Worm (Caenorhabditis elegans) whole organism, mixed stage, embryonic: ENCODE results near the gene F46C5.9.

Source experiments
- M03D4.4 ChIP-seq: sonication (generic microtip); optimal IDR thresholded peaks from 2 replicates; lab custom pipeline; 2017; ENCODE audit warnings: mild to moderate bottlenecking, missing genetic modification characterization, missing compliant biosample characterization
- bed-3 ChIP-seq: fragments of 200-800 bp; sonication (Bioruptor generic); optimal IDR thresholded peaks from 3 replicates; lab custom pipeline; 2018; ENCODE audit warnings: mild to moderate bottlenecking, missing genetic modification characterization, moderate library complexity, missing compliant biosample characterization
- blmp-1 ChIP-seq: fragments of 150-350 bp; optimal IDR thresholded peaks from 2 replicates; lab custom pipeline; 2014; ENCODE audit warnings: missing biosample characterization, missing genetic modification characterization
- ceh-39 ChIP-seq: fragments of 150-350 bp; optimal IDR thresholded peaks from 2 replicates; lab custom pipeline; 2014; ENCODE audit warnings: missing biosample characterization, missing genetic modification characterization
- ceh-43 ChIP-seq: fragments of 200-800 bp; sonication (Bioruptor generic); optimal IDR thresholded peaks from 2 replicates; lab custom pipeline; 2018; ENCODE audit warnings: mild to moderate bottlenecking, missing genetic modification characterization, moderate library complexity, missing compliant biosample characterization
- ceh-83 ChIP-seq: fragments of 200-800 bp; sonication (Bioruptor generic); optimal IDR thresholded peaks from 2 replicates; lab custom pipeline; 2018; ENCODE audit warnings: mild to moderate bottlenecking, missing genetic modification characterization, missing compliant biosample characterization
- ces-1 ChIP-seq: fragments of 150-350 bp; optimal IDR thresholded peaks from 2 replicates; lab custom pipeline; 2014; ENCODE audit warnings: missing biosample characterization, missing genetic modification reagents, missing genetic modification characterization
- cnd-1 ChIP-seq: fragments of 200-800 bp; sonication (Bioruptor generic); optimal IDR thresholded peaks from 2 replicates; lab custom pipeline; 2018; ENCODE audit warnings: mild to moderate bottlenecking, missing genetic modification characterization, missing compliant biosample characterization
- drap-1 ChIP-seq: fragments of 200-800 bp; sonication (Bioruptor generic); optimal IDR thresholded peaks from 3 replicates; lab custom pipeline; 2018; ENCODE audit warnings: mild to moderate bottlenecking, missing genetic modification characterization, missing compliant biosample characterization
- elt-1 ChIP-seq: sonication (generic microtip); optimal IDR thresholded peaks from 2 replicates; lab custom pipeline; 2017; ENCODE audit warnings: missing genetic modification characterization, mild to moderate bottlenecking, missing compliant biosample characterization, antibody characterized with exemption, moderate library complexity, borderline replicate concordance; ENCODE audit not compliant: insufficient read depth
- elt-3 ChIP-seq: fragments of 150-350 bp; optimal IDR thresholded peaks from 2 replicates; lab custom pipeline; 2014; ENCODE audit warnings: missing biosample characterization, missing genetic modification characterization
- flh-1 ChIP-seq: fragments of 200-800 bp; sonication (Bioruptor generic); optimal IDR thresholded peaks from 2 replicates; lab custom pipeline; 2018; ENCODE audit warnings: mild to moderate bottlenecking, missing genetic modification characterization, moderate library complexity, missing compliant biosample characterization
- ham-2 ChIP-seq: fragments of 200-800 bp; sonication (Bioruptor generic); optimal IDR thresholded peaks from 2 replicates; lab custom pipeline; 2018; ENCODE audit warnings: mild to moderate bottlenecking, missing genetic modification characterization, missing compliant biosample characterization
- hlh-1 ChIP-seq: fragments of 150-350 bp; optimal IDR thresholded peaks from 2 replicates; lab custom pipeline; 2014; ENCODE audit warnings: missing biosample characterization, missing genetic modification reagents, missing genetic modification characterization
- lin-13 ChIP-seq: fragments of 150-350 bp; optimal IDR thresholded peaks from 2 replicates; lab custom pipeline; 2014; ENCODE audit warnings: missing biosample characterization, missing genetic modification characterization
- lin-32 ChIP-seq: fragments of 200-800 bp; sonication (Bioruptor generic); optimal IDR thresholded peaks from 2 replicates; lab custom pipeline; 2018; ENCODE audit warnings: mild to moderate bottlenecking, missing genetic modification characterization, missing compliant biosample characterization
- lsy-2 ChIP-seq: fragments of 150-350 bp; optimal IDR thresholded peaks from 2 replicates; lab custom pipeline; 2014; ENCODE audit warnings: missing biosample characterization, missing genetic modification characterization
- mab-5 ChIP-seq: fragments of 150-350 bp; optimal IDR thresholded peaks from 2 replicates; lab custom pipeline; 2014; ENCODE audit warnings: missing biosample characterization, missing genetic modification characterization
- mep-1 ChIP-seq: fragments of 150-350 bp; optimal IDR thresholded peaks from 2 replicates; lab custom pipeline; 2017; ENCODE audit warnings: missing biosample characterization, missing genetic modification reagents, missing genetic modification characterization, inconsistent platforms
- mls-2 ChIP-seq: sonication (generic microtip); optimal IDR thresholded peaks from 2 replicates; lab custom pipeline; 2016; ENCODE audit warnings: mild to moderate bottlenecking, missing genetic modification characterization, moderate library complexity, missing compliant biosample characterization
- nhr-12 ChIP-seq: fragments of 150-350 bp; optimal IDR thresholded peaks from 2 replicates; lab custom pipeline; 2014; ENCODE audit warnings: missing biosample characterization, missing genetic modification characterization
- nhr-2 ChIP-seq: fragments of 150-350 bp; optimal IDR thresholded peaks from 2 replicates; lab custom pipeline; 2014; ENCODE audit warnings: missing biosample characterization, missing genetic modification characterization
- nhr-237 ChIP-seq: fragments of 150-350 bp; optimal IDR thresholded peaks from 2 replicates; lab custom pipeline; 2014; ENCODE audit warnings: missing biosample characterization, missing genetic modification characterization
- nhr-28 ChIP-seq: fragments of 150-350 bp; optimal IDR thresholded peaks from 2 replicates; lab custom pipeline; 2014; ENCODE audit warnings: missing biosample characterization, missing genetic modification characterization
- nhr-76 ChIP-seq: sonication (generic microtip); optimal IDR thresholded peaks from 2 replicates; lab custom pipeline; 2017; ENCODE audit warnings: missing biosample characterization, missing genetic modification characterization
- pha-4 ChIP-seq: fragments of 150-350 bp; optimal IDR thresholded peaks from 2 replicates; lab custom pipeline; 2018; ENCODE audit warnings: missing biosample characterization, missing genetic modification reagents, missing genetic modification characterization
- sem-2 ChIP-seq: fragments of 200-800 bp; sonication (Bioruptor generic); optimal IDR thresholded peaks from 2 replicates; lab custom pipeline; 2018; ENCODE audit warnings: mild to moderate bottlenecking, missing genetic modification characterization, missing compliant biosample characterization
- snpc-4 ChIP-seq: fragments of 150-350 bp; optimal IDR thresholded peaks from 2 replicates; lab custom pipeline; 2014; ENCODE audit warnings: missing biosample characterization, missing genetic modification characterization
- sptf-1 ChIP-seq: sonication (generic microtip); optimal IDR thresholded peaks from 2 replicates; lab custom pipeline; 2017; ENCODE audit warnings: mild to moderate bottlenecking, missing genetic modification characterization, moderate library complexity, missing compliant biosample characterization
- tbx-8 ChIP-seq: fragments of 200-800 bp; sonication (Bioruptor generic); optimal IDR thresholded peaks from 2 replicates; lab custom pipeline; 2018; ENCODE audit warnings: mild to moderate bottlenecking, missing genetic modification characterization, moderate library complexity, missing compliant biosample characterization
- unc-120 ChIP-seq: sonication (generic microtip); optimal IDR thresholded peaks from 2 replicates; lab custom pipeline; 2017; ENCODE audit warnings: missing genetic modification characterization, missing compliant biosample characterization; ENCODE audit not compliant: poor library complexity, severe bottlenecking
- unc-39 ChIP-seq: fragments of 150-350 bp; optimal IDR thresholded peaks from 2 replicates; lab custom pipeline; 2014; ENCODE audit warnings: missing biosample characterization, missing genetic modification characterization
- unc-62 ChIP-seq: fragments of 150-350 bp; optimal IDR thresholded peaks from 2 replicates; lab custom pipeline; 2014; ENCODE audit warnings: missing biosample characterization, missing genetic modification reagents, missing genetic modification characterization
- zip-8 ChIP-seq: fragments of 150-350 bp; optimal IDR thresholded peaks from 2 replicates; lab custom pipeline; 2014; ENCODE audit warnings: missing biosample characterization, missing genetic modification characterization
- ztf-11 ChIP-seq: fragments of 150-350 bp; optimal IDR thresholded peaks from 2 replicates; lab custom pipeline; 2014; ENCODE audit warnings: missing biosample characterization, missing genetic modification characterization

F46C5.9 gene

DNA sequence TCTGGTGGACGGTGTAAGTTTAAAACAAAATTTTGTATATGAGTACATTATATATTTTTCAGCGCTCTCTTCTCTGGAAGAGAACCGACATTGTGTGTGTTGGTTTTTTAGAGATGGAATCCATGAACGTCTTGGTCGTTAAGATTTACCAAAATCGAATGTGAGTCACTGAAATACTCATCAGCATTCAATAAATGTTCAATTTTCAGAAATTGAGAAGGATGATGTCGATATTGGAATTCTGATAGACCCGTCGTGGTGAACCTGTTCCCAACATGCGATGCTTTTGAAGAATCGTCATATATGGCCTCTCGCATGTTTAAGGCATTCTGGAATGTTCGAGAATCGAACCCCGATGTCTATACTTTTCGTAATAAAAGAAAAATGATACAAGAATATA lies 21.8 kb downstream of the F46C5.9 start:
- no peak for TF ChIP-seq flh-1 (GFP tag; lab: Kevin White, UChicago)
- TF ChIP-seq lin-13 (tag; lab: Kevin White, UChicago), result no peak
- no peak for TF ChIP-seq zip-8 (tag; lab: Kevin White, UChicago)
- no peak for TF ChIP-seq ceh-43 (GFP tag; lab: Kevin White, UChicago)
- TF ChIP-seq nhr-2, result no peak
- no peak for TF ChIP-seq unc-62 (GFP tag; lab: Kevin White, UChicago)
- TF ChIP-seq pha-4 (tag; lab: Kevin White, UChicago), result no peak

- TF ChIP-seq ceh-83 (GFP tag; lab: Kevin White, UChicago) (no peak), elt-1 (tag; lab: Kevin White, UChicago) (no peak), ztf-11 (tag; lab: Kevin White, UChicago) (peak; percentile 58), snpc-4 (tag; lab: Kevin White, UChicago) (no peak), nhr-28 (tag; lab: Kevin White, UChicago) (no peak), flh-1 (GFP tag; lab: Kevin White, UChicago) (no peak), pha-4 (tag; lab: Kevin White, UChicago) (peak; percentile 97), lin-32 (GFP tag; lab: Kevin White, UChicago) (no peak), ceh-43 (GFP tag; lab: Kevin White, UChicago) (no peak), hlh-1 (tag; lab: Kevin White, UChicago) (peak; percentile 67), nhr-237 (tag; lab: Kevin White, UChicago) (peak; percentile 87), unc-120 (tag; lab: Kevin White, UChicago) (peak; percentile 10), elt-3 (tag; lab: Kevin White, UChicago) (peak; percentile 21), unc-39 (tag; lab: Kevin White, UChicago) (no peak), mls-2 (tag; lab: Kevin White, UChicago) (no peak), unc-62 (GFP tag; lab: Kevin White, UChicago) (peak; percentile 93), nhr-2 (peak; percentile 55), ham-2 (GFP tag; lab: Kevin White, UChicago) (peak; percentile 44), tbx-8 (no peak), bed-3 (GFP tag; lab: Kevin White, UChicago) (no peak), ceh-39 (tag; lab: Kevin White, UChicago) (peak; percentile 100), M03D4.4 (tag; lab: Kevin White, UChicago) (no peak), nhr-76 (tag; lab: Kevin White, UChicago) (no peak), sptf-1 (tag; lab: Kevin White, UChicago) (peak; percentile 18), drap-1 (peak; percentile 24), lsy-2 (peak; percentile 77), ces-1 (GFP tag; lab: Kevin White, UChicago) (peak; percentile 82), nhr-12 (tag; lab: Kevin White, UChicago) (no peak), mep-1 (tag; lab: Kevin White, UChicago) (peak; percentile 89), mab-5 (peak; percentile 70), lin-13 (tag; lab: Kevin White, UChicago) (peak; percentile 67), zip-8 (tag; lab: Kevin White, UChicago) (peak; percentile 55), blmp-1 (tag; lab: Kevin White, UChicago) (no peak), sem-2 (GFP tag; lab: Kevin White, UChicago) (no peak), cnd-1 (tag; lab: Kevin White, UChicago) (peak; percentile 0)
Measured at ce11 chrII:8787376-8787775, 23.2 kb downstream of the F46C5.9 start.

DNA sequence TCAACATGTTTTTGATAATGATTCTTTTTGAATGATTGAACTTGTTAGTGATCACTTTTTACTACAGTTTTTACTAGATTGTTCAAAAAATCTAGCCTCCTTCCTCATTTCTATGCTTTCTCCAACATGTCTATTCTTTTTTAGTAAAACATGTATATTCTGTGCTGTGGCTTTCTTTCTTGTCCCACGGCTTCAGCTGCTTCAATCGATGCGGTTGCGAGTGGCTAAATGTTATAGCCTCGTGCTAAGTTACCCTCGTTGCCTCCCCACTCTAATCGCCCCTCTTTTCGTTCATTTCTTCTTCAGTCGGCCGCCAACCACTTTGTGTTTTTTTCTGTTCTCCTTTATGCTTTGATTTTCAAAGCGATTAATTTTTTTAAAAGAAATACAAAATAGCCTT lies 24.7 kb downstream of the F46C5.9 start:
- no peak for TF ChIP-seq nhr-237 (tag; lab: Kevin White, UChicago)
- no peak for TF ChIP-seq elt-3 (tag; lab: Kevin White, UChicago)
- TF ChIP-seq nhr-76 (tag; lab: Kevin White, UChicago), result no peak
- no peak for TF ChIP-seq sptf-1 (tag; lab: Kevin White, UChicago)
- no peak for TF ChIP-seq nhr-12 (tag; lab: Kevin White, UChicago)
- TF ChIP-seq bed-3 (GFP tag; lab: Kevin White, UChicago), result no peak
- TF ChIP-seq elt-1 (tag; lab: Kevin White, UChicago), result no peak
- no peak for TF ChIP-seq tbx-8
- TF ChIP-seq ces-1 (GFP tag; lab: Kevin White, UChicago), result peak; percentile 54
- no peak for TF ChIP-seq hlh-1 (tag; lab: Kevin White, UChicago)
- TF ChIP-seq nhr-2, result no peak
- TF ChIP-seq M03D4.4 (tag; lab: Kevin White, UChicago), result no peak
- TF ChIP-seq unc-120 (tag; lab: Kevin White, UChicago), result no peak
- TF ChIP-seq unc-62 (GFP tag; lab: Kevin White, UChicago), result no peak
- TF ChIP-seq snpc-4 (tag; lab: Kevin White, UChicago), result no peak
- no peak for TF ChIP-seq lin-32 (GFP tag; lab: Kevin White, UChicago)
- TF ChIP-seq sem-2 (GFP tag; lab: Kevin White, UChicago), result no peak
- TF ChIP-seq pha-4 (tag; lab: Kevin White, UChicago), result no peak
- no peak for TF ChIP-seq ceh-39 (tag; lab: Kevin White, UChicago)
- TF ChIP-seq mls-2 (tag; lab: Kevin White, UChicago), result peak; percentile 27
- no peak for TF ChIP-seq nhr-28 (tag; lab: Kevin White, UChicago)
- TF ChIP-seq drap-1, result no peak
- no peak for TF ChIP-seq unc-39 (tag; lab: Kevin White, UChicago)
- peak; percentile 34 for TF ChIP-seq ham-2 (GFP tag; lab: Kevin White, UChicago)
- no peak for TF ChIP-seq ztf-11 (tag; lab: Kevin White, UChicago)
- no peak for TF ChIP-seq ceh-43 (GFP tag; lab: Kevin White, UChicago)
- no peak for TF ChIP-seq lsy-2
- no peak for TF ChIP-seq mep-1 (tag; lab: Kevin White, UChicago)
- peak; percentile 3 for TF ChIP-seq ceh-83 (GFP tag; lab: Kevin White, UChicago)
- TF ChIP-seq blmp-1 (tag; lab: Kevin White, UChicago), result no peak
- no peak for TF ChIP-seq flh-1 (GFP tag; lab: Kevin White, UChicago)
- TF ChIP-seq cnd-1 (tag; lab: Kevin White, UChicago), result no peak
- TF ChIP-seq zip-8 (tag; lab: Kevin White, UChicago), result no peak
- TF ChIP-seq lin-13 (tag; lab: Kevin White, UChicago), result no peak
- TF ChIP-seq mab-5, result no peak
